Fruit fly (Drosophila melanogaster) whole organism, embryonic: ENCODE results near the gene Rbbp5.
A peak's percentile ranks its signal among the peaks of the same experiment; 100 is the strongest.

Source experiments
- Ada2b ChIP-seq: fragments of 200-800 bp; sonication (Bioruptor generic); IDR thresholded peaks from 2 replicates; pipeline ENCODE4 v1.3.6; 2022; ENCODE audit warnings: missing biosample characterization, missing genetic modification characterization
- CG10654 ChIP-seq: fragments of 200-800 bp; sonication (Bioruptor generic); optimal IDR thresholded peaks from 2 replicates; lab custom pipeline; 2016; ENCODE audit warnings: missing biosample characterization, missing genetic modification characterization
- CG12104 ChIP-seq: fragments of 200-800 bp; sonication (Bioruptor generic); optimal IDR thresholded peaks from 3 replicates; lab custom pipeline; 2016; ENCODE audit warnings: missing biosample characterization, missing genetic modification characterization
- CG14014 ChIP-seq: fragments of 200-800 bp; sonication (Bioruptor generic); IDR thresholded peaks from 2 replicates; pipeline ENCODE4 v1.3.6; 2022; ENCODE audit warnings: missing biosample characterization, missing genetic modification characterization
- CG15514 ChIP-seq: fragments of 200-800 bp; sonication (Bioruptor generic); optimal IDR thresholded peaks from 3 replicates; lab custom pipeline; 2017; ENCODE audit warnings: missing biosample characterization, missing genetic modification characterization, mild to moderate bottlenecking, moderate library complexity, missing genetic modification reagents
- CG17186 ChIP-seq: fragments of 200-800 bp; sonication (Bioruptor generic); optimal IDR thresholded peaks from 3 replicates; lab custom pipeline; 2017; ENCODE audit warnings: missing biosample characterization, missing genetic modification reagents, missing genetic modification characterization
- CG17802 ChIP-seq: fragments of 200-800 bp; sonication (Bioruptor generic); optimal IDR thresholded peaks from 2 replicates; lab custom pipeline; 2018; ENCODE audit warnings: missing biosample characterization, mild to moderate bottlenecking, missing genetic modification characterization, moderate library complexity
- CG18262 ChIP-seq: fragments of 200-800 bp; optimal IDR thresholded peaks from 3 replicates; lab custom pipeline; 2019; ENCODE audit warnings: missing biosample characterization, mild to moderate bottlenecking, missing genetic modification characterization, moderate library complexity
- CG30020 ChIP-seq: fragments of 200-800 bp; optimal IDR thresholded peaks from 2 replicates; lab custom pipeline; 2019; ENCODE audit warnings: missing biosample characterization, mild to moderate bottlenecking, missing genetic modification characterization, moderate library complexity
- CG34422 ChIP-seq: fragments of 200-800 bp; sonication (Bioruptor generic); IDR thresholded peaks from 3 replicates; pipeline ENCODE4 v1.3.6; 2022; ENCODE audit warnings: missing biosample characterization, missing genetic modification characterization
- CG4854 ChIP-seq: fragments of 200-800 bp; sonication (Bioruptor generic); optimal IDR thresholded peaks from 2 replicates; lab custom pipeline; 2016; ENCODE audit warnings: missing biosample characterization, missing genetic modification characterization, inconsistent platforms
- CG5180 ChIP-seq: fragments of 200-800 bp; sonication (Bioruptor generic); optimal IDR thresholded peaks from 3 replicates; lab custom pipeline; 2017; ENCODE audit warnings: missing biosample characterization, missing genetic modification characterization, mild to moderate bottlenecking, moderate library complexity, missing genetic modification reagents
- CG6254 ChIP-seq: fragments of 200-800 bp; sonication (Bioruptor generic); optimal IDR thresholded peaks from 3 replicates; lab custom pipeline; 2017; ENCODE audit warnings: mild to moderate bottlenecking, missing biosample characterization, missing genetic modification reagents, missing genetic modification characterization
- CG6813 ChIP-seq: fragments of 200-800 bp; sonication (Bioruptor generic); optimal IDR thresholded peaks from 2 replicates; lab custom pipeline; 2017; ENCODE audit warnings: missing biosample characterization, missing genetic modification characterization, mild to moderate bottlenecking, moderate library complexity, missing genetic modification reagents
- CG6854 ChIP-seq: fragments of 200-800 bp; sonication (Bioruptor generic); optimal IDR thresholded peaks from 3 replicates; lab custom pipeline; 2017; ENCODE audit warnings: missing biosample characterization, mild to moderate bottlenecking, missing genetic modification characterization
- CG7271 ChIP-seq: fragments of 200-800 bp; sonication (Bioruptor generic); optimal IDR thresholded peaks from 2 replicates; lab custom pipeline; 2018; ENCODE audit warnings: missing biosample characterization, mild to moderate bottlenecking, missing genetic modification characterization, moderate library complexity
- CG7556 ChIP-seq: fragments of 200-800 bp; sonication (Bioruptor generic); optimal IDR thresholded peaks from 2 replicates; lab custom pipeline; 2017; ENCODE audit warnings: missing biosample characterization, mild to moderate bottlenecking, missing genetic modification characterization
- CG8089 ChIP-seq: fragments of 200-800 bp; sonication (Bioruptor generic); optimal IDR thresholded peaks from 3 replicates; lab custom pipeline; 2016; ENCODE audit warnings: missing biosample characterization, missing genetic modification characterization
- CG8944 ChIP-seq: fragments of 200-800 bp; sonication (Bioruptor generic); optimal IDR thresholded peaks from 3 replicates; lab custom pipeline; 2016; ENCODE audit warnings: missing biosample characterization, missing genetic modification characterization
- CrebB ChIP-seq: fragments of 200-800 bp; sonication (Bioruptor generic); optimal IDR thresholded peaks from 3 replicates; lab custom pipeline; 2018; ENCODE audit warnings: missing biosample characterization, mild to moderate bottlenecking, missing genetic modification characterization
- Elba2 ChIP-seq: fragments of 200-800 bp; sonication (Bioruptor generic); optimal IDR thresholded peaks from 3 replicates; lab custom pipeline; 2016; ENCODE audit warnings: missing biosample characterization, missing genetic modification characterization
- Gsc ChIP-seq: fragments of 200-800 bp; sonication (Bioruptor generic); IDR thresholded peaks from 2 replicates; pipeline ENCODE4 v1.3.6; 2022; ENCODE audit warnings: missing biosample characterization, missing genetic modification characterization
- HLH4C ChIP-seq: fragments of 200-800 bp; sonication (Bioruptor generic); IDR thresholded peaks from 3 replicates; pipeline ENCODE4 v1.3.6; 2022; ENCODE audit warnings: missing biosample characterization, missing genetic modification characterization; ENCODE audit not compliant: partially characterized antibody
- HmgZ ChIP-seq: fragments of 200-800 bp; sonication (Bioruptor generic); optimal IDR thresholded peaks from 2 replicates; lab custom pipeline; 2018; ENCODE audit warnings: missing biosample characterization, mild to moderate bottlenecking, missing genetic modification characterization
- NC2α ChIP-seq: fragments of 200-800 bp; sonication (Bioruptor generic); optimal IDR thresholded peaks from 2 replicates; lab custom pipeline; 2016; ENCODE audit warnings: missing biosample characterization, missing genetic modification characterization
- Oaz ChIP-seq: fragments of 200-800 bp; sonication (Bioruptor generic); IDR thresholded peaks from 2 replicates; pipeline ENCODE4 v1.3.6; 2022; ENCODE audit warnings: missing biosample characterization, missing genetic modification characterization
- Pdp1 ChIP-seq, 2 experiments: fragments of 200-800 bp; sonication (Bioruptor generic); optimal IDR thresholded peaks; 3 replicates each; lab custom pipeline; 2016; ENCODE audit warnings: missing biosample characterization in 2 of 2, missing genetic modification characterization in 2 of 2, mild to moderate bottlenecking in 1 of 2, moderate library complexity in 1 of 2
- abd-A ChIP-seq: fragments of 200-800 bp; sonication (Bioruptor generic); optimal IDR thresholded peaks from 3 replicates; lab custom pipeline; 2019; ENCODE audit warnings: missing biosample characterization, mild to moderate bottlenecking, missing genetic modification characterization, moderate library complexity
- az2 ChIP-seq: fragments of 200-800 bp; sonication (Bioruptor generic); optimal IDR thresholded peaks from 3 replicates; lab custom pipeline; 2016; ENCODE audit warnings: missing biosample characterization, missing genetic modification characterization
- bcd ChIP-seq: fragments of 200-800 bp; sonication (Bioruptor generic); optimal IDR thresholded peaks from 2 replicates; lab custom pipeline; 2017; ENCODE audit warnings: missing biosample characterization, mild to moderate bottlenecking, missing genetic modification characterization
- croc ChIP-seq: fragments of 200-800 bp; sonication (Bioruptor generic); conservative IDR thresholded peaks from 3 replicates; pipeline ENCODE4 v1.3.6; 2022; ENCODE audit warnings: missing biosample characterization, missing genetic modification characterization
- dimm ChIP-seq: fragments of 200-800 bp; sonication (Bioruptor generic); IDR thresholded peaks from 2 replicates; pipeline ENCODE4 v1.3.6; 2022; ENCODE audit warnings: missing biosample characterization, missing genetic modification characterization
- dmrt11E ChIP-seq: fragments of 200-800 bp; sonication (Bioruptor generic); optimal IDR thresholded peaks from 3 replicates; lab custom pipeline; 2018; ENCODE audit warnings: missing biosample characterization, mild to moderate bottlenecking, missing genetic modification characterization, moderate library complexity
- dmrt99B ChIP-seq: fragments of 200-800 bp; sonication (Bioruptor generic); optimal IDR thresholded peaks from 2 replicates; lab custom pipeline; 2018; ENCODE audit warnings: missing biosample characterization, mild to moderate bottlenecking, missing genetic modification characterization, moderate library complexity
- dpn ChIP-seq, 2 experiments: fragments of 200-800 bp; sonication (Bioruptor generic); optimal IDR thresholded peaks; 3 replicates each; lab custom pipeline; 2016; ENCODE audit warnings: missing biosample characterization in 2 of 2, missing genetic modification characterization in 2 of 2
- fd102C ChIP-seq: fragments of 200-800 bp; sonication (Bioruptor generic); optimal IDR thresholded peaks from 2 replicates; lab custom pipeline; 2018; ENCODE audit warnings: missing biosample characterization, mild to moderate bottlenecking, missing genetic modification characterization, moderate library complexity
- fd96Cb ChIP-seq: fragments of 200-800 bp; sonication (Bioruptor generic); optimal IDR thresholded peaks from 2 replicates; lab custom pipeline; 2018; ENCODE audit warnings: missing biosample characterization, mild to moderate bottlenecking, missing genetic modification characterization, moderate library complexity
- gcm ChIP-seq: fragments of 200-800 bp; sonication (Bioruptor generic); optimal IDR thresholded peaks from 2 replicates; lab custom pipeline; 2019; ENCODE audit warnings: missing biosample characterization, mild to moderate bottlenecking, missing genetic modification characterization, moderate library complexity
- gsb ChIP-seq: fragments of 200-800 bp; sonication (Bioruptor generic); IDR thresholded peaks from 2 replicates; pipeline ENCODE4 v1.3.6; 2022; ENCODE audit warnings: missing biosample characterization, missing genetic modification characterization
- kni ChIP-seq: fragments of 200-800 bp; sonication (Bioruptor generic); optimal IDR thresholded peaks from 3 replicates; lab custom pipeline; 2017; ENCODE audit warnings: mild to moderate bottlenecking, missing biosample characterization, missing genetic modification reagents, missing genetic modification characterization
- nau ChIP-seq: fragments of 200-800 bp; sonication (Bioruptor generic); optimal IDR thresholded peaks from 3 replicates; lab custom pipeline; 2017; ENCODE audit warnings: missing biosample characterization, mild to moderate bottlenecking, missing genetic modification characterization, missing genetic modification reagents
- oc ChIP-seq: fragments of 200-800 bp; sonication (Bioruptor generic); optimal IDR thresholded peaks from 2 replicates; lab custom pipeline; 2018; ENCODE audit warnings: missing biosample characterization, mild to moderate bottlenecking, missing genetic modification characterization, moderate library complexity
- org-1 ChIP-seq: fragments of 200-800 bp; sonication (Bioruptor generic); optimal IDR thresholded peaks from 2 replicates; lab custom pipeline; 2017; ENCODE audit warnings: missing biosample characterization, missing genetic modification characterization
- p53 ChIP-seq: fragments of 200-800 bp; sonication (Bioruptor generic); optimal IDR thresholded peaks from 2 replicates; lab custom pipeline; 2016; ENCODE audit warnings: missing biosample characterization, missing genetic modification characterization
- rib ChIP-seq: fragments of 200-800 bp; sonication (Bioruptor generic); IDR thresholded peaks from 2 replicates; pipeline ENCODE4 v1.3.6; 2022; ENCODE audit warnings: missing biosample characterization, missing genetic modification characterization
- ttk ChIP-seq: fragments of 200-800 bp; sonication (Bioruptor generic); IDR thresholded peaks from 2 replicates; pipeline ENCODE4 v2.1.2; 2022; ENCODE audit warnings: missing biosample characterization, missing genetic modification characterization
- tup ChIP-seq: fragments of 200-800 bp; sonication (Bioruptor generic); optimal IDR thresholded peaks from 2 replicates; lab custom pipeline; 2016; ENCODE audit warnings: missing biosample characterization, mild to moderate bottlenecking, missing genetic modification characterization, moderate library complexity
- vfl ChIP-seq: fragments of 200-800 bp; sonication (Bioruptor generic); optimal IDR thresholded peaks from 2 replicates; lab custom pipeline; 2016; ENCODE audit warnings: missing biosample characterization, missing genetic modification characterization

Gene Rbbp5

dm6 chr3L:20347762-20348580, at the start of gene Rbbp5, which contains the start of gene eRF1 (continued):
- peak; percentile 73 for TF ChIP-seq CG10654 (GFP tag; lab: Kevin White, UChicago)
- TF ChIP-seq CG6813 (GFP tag; lab: Kevin White, UChicago): no peak
- peak; percentile 74 for TF ChIP-seq CG30020 (tag; lab: Kevin White, UChicago)
- no peak for TF ChIP-seq abd-A (tag; lab: Kevin White, UChicago)
- peak; percentile 87 for TF ChIP-seq CG34422 (GFP tag; lab: Robert Waterston, UW)
- no peak for TF ChIP-seq fd102C (GFP tag; lab: Kevin White, UChicago)
- TF ChIP-seq CG4854 (GFP tag; lab: Kevin White, UChicago): peak; percentile 26
- TF ChIP-seq CG18262 (tag; lab: Kevin White, UChicago): peak; percentile 78
- TF ChIP-seq dmrt11E: peak; percentile 71
- TF ChIP-seq az2 (GFP tag; lab: Kevin White, UChicago): peak; percentile 71
- peak; percentile 26 for TF ChIP-seq CG6254
- peak; percentile 27; the same call in 1 of the 3 replicates for TF ChIP-seq croc (GFP tag; lab: Robert Waterston, UW)
- TF ChIP-seq NC2α (GFP tag; lab: Kevin White, UChicago): no peak
- no peak for TF ChIP-seq dmrt99B (tag; lab: Kevin White, UChicago)
- peak; percentile 86 for TF ChIP-seq HLH4C (GFP tag; lab: Robert Waterston, UW)
- TF ChIP-seq ttk (GFP tag; lab: Robert Waterston, UW): no peak; the same call in 1 of the 2 replicates
- no peak for TF ChIP-seq gcm (GFP tag; lab: Kevin White, UChicago)
- no peak for TF ChIP-seq rib (GFP tag; lab: Robert Waterston, UW)
- TF ChIP-seq fd96Cb (tag; lab: Kevin White, UChicago): peak; percentile 58
- TF ChIP-seq oc: no peak
- no peak for TF ChIP-seq Gsc (GFP tag; lab: Robert Waterston, UW)
- TF ChIP-seq org-1 (GFP tag; lab: Kevin White, UChicago): no peak
- peak; percentile 70 for TF ChIP-seq bcd (GFP tag; lab: Kevin White, UChicago)
- TF ChIP-seq nau (GFP tag; lab: Kevin White, UChicago): no peak
- TF ChIP-seq CG7271 (tag; lab: Kevin White, UChicago): no peak
- TF ChIP-seq tup (GFP tag; lab: Kevin White, UChicago): no peak
- peak; percentile 72 for TF ChIP-seq CG15514 (GFP tag; lab: Kevin White, UChicago)
- peak; percentile 48 for TF ChIP-seq CG17186 (GFP tag; lab: Kevin White, UChicago)
- TF ChIP-seq HmgZ (tag; lab: Kevin White, UChicago): peak; percentile 55
- no peak for TF ChIP-seq CG5180 (GFP tag; lab: Kevin White, UChicago)
- peak; percentile 57; the same call in 1 of the 2 replicates for TF ChIP-seq Ada2b (GFP tag; lab: Robert Waterston, UW)
- no peak for TF ChIP-seq CG6854 (GFP tag; lab: Kevin White, UChicago)
- no peak; the same call in 1 of the 2 replicates for TF ChIP-seq gsb (GFP tag; lab: Robert Waterston, UW)
- TF ChIP-seq CG17802 (tag; lab: Kevin White, UChicago): peak; percentile 50
- peak; percentile 53 to 61 for TF ChIP-seq Pdp1 (GFP tag; optimal IDR thresholded peaks at IDR 0.05; lab: Kevin White, UChicago)
- TF ChIP-seq dimm: no peak
- TF ChIP-seq CG7556 (GFP tag; lab: Kevin White, UChicago): peak; percentile 75
- peak; percentile 53 for TF ChIP-seq Elba2
- TF ChIP-seq CG12104 (GFP tag; lab: Kevin White, UChicago): peak; percentile 60
- no peak for TF ChIP-seq p53 (GFP tag; lab: Kevin White, UChicago)
- TF ChIP-seq CrebB (tag; lab: Kevin White, UChicago): no peak
- TF ChIP-seq kni (GFP tag; lab: Kevin White, UChicago): no peak
- TF ChIP-seq CG14014: peak; percentile 81
- peak; percentile 41 for TF ChIP-seq CG8944 (GFP tag; lab: Kevin White, UChicago)
- TF ChIP-seq CG8089 (GFP tag; lab: Kevin White, UChicago): peak; percentile 44
- peak; percentile 69 for TF ChIP-seq Oaz
- peak; percentile 62 to 80 for TF ChIP-seq dpn (GFP tag; optimal IDR thresholded peaks at IDR 0.05; lab: Kevin White, UChicago)
- TF ChIP-seq vfl (GFP tag; lab: Kevin White, UChicago): peak; percentile 71
